Worm (Caenorhabditis elegans) whole organism, early embryonic: ENCODE data around the gene D2045.5.
A peak's percentile ranks its signal among the peaks of the same experiment; 100 is the strongest.

ENCODE experiments used
- B0310.2 ChIP-seq: sonication (generic microtip); optimal IDR thresholded peaks from 2 replicates; lab custom pipeline; 2016; ENCODE audit warnings: mild to moderate bottlenecking, missing genetic modification characterization, missing compliant biosample characterization
- F13C5.2 ChIP-seq: sonication (generic microtip); optimal IDR thresholded peaks from 2 replicates; lab custom pipeline; 2017; ENCODE audit warnings: mild to moderate bottlenecking, missing genetic modification characterization, inconsistent platforms, missing compliant biosample characterization
- aly-1 ChIP-seq: sonication (generic microtip); optimal IDR thresholded peaks from 2 replicates; lab custom pipeline; 2016; ENCODE audit warnings: missing genetic modification characterization, missing compliant biosample characterization
- ama-1 ChIP-seq: fragments of 150-350 bp; optimal IDR thresholded peaks from 2 replicates; lab custom pipeline; 2014
- ceh-13 ChIP-seq: fragments of 200-800 bp; sonication (Bioruptor generic); optimal IDR thresholded peaks from 2 replicates; lab custom pipeline; 2018; ENCODE audit warnings: mild to moderate bottlenecking, missing genetic modification characterization, missing compliant biosample characterization
- ceh-36 ChIP-seq: sonication (generic microtip); optimal IDR thresholded peaks from 2 replicates; lab custom pipeline; 2016; ENCODE audit warnings: missing genetic modification characterization, inconsistent platforms, missing compliant biosample characterization
- ets-7 ChIP-seq: sonication (generic microtip); optimal IDR thresholded peaks from 2 replicates; lab custom pipeline; 2016; ENCODE audit warnings: missing genotype, missing genetic modification characterization, missing compliant biosample characterization
- flt-1 ChIP-seq: fragments of 200-800 bp; sonication (Bioruptor generic); IDR thresholded peaks from 2 replicates; pipeline ENCODE4 v1.3.6; 2022; ENCODE audit warnings: missing genetic modification characterization, missing compliant biosample characterization
- hmbx-1 ChIP-seq: sonication (generic microtip); optimal IDR thresholded peaks from 2 replicates; lab custom pipeline; 2016; ENCODE audit warnings: mild to moderate bottlenecking, missing genetic modification characterization, missing compliant biosample characterization
- hmg-4 ChIP-seq: fragments of 200-800 bp; sonication (Bioruptor generic); optimal IDR thresholded peaks from 2 replicates; lab custom pipeline; 2018; ENCODE audit warnings: mild to moderate bottlenecking, missing genetic modification characterization, missing compliant biosample characterization
- scrt-1 ChIP-seq: fragments of 200-800 bp; sonication (Bioruptor generic); IDR thresholded peaks from 2 replicates; pipeline ENCODE4 v1.3.6; 2022; ENCODE audit warnings: missing genetic modification characterization, missing compliant biosample characterization
- sea-1 ChIP-seq: fragments of 200-800 bp; sonication (Bioruptor generic); conservative IDR thresholded peaks from 2 replicates; pipeline ENCODE4 v1.3.6; 2022; ENCODE audit warnings: missing genetic modification characterization, missing compliant biosample characterization
- tra-4 ChIP-seq: sonication (generic microtip); optimal IDR thresholded peaks from 2 replicates; lab custom pipeline; 2017; ENCODE audit warnings: missing genetic modification characterization, missing compliant biosample characterization

DNA sequence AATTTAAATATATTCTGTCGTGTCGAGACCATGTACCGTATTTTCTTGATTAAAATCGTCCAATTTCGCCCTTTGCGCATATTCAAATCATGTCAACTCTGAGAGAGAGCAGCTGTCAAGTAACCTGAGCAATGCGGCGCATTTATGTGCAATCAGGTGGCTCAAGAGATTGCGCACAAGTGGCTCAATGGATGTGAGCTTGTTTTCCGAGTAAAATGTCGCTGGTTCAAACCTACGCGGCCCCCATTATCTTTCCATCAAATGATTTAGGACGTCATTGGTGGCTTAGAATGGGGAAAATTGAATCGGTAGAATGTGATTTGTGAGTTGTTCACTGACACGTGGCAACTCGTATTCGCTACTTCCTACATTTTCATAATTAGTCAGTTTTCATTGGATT lies 37.3 kb downstream of the D2045.5 start:
- no peak for TF ChIP-seq ama-1 (lab: Kevin White, UChicago)
- TF ChIP-seq sea-1 (GFP tag; lab: Robert Waterston, UW) = peak; percentile 84
- peak; percentile 66; the same call in 1 of the 2 replicates for TF ChIP-seq scrt-1 (GFP tag; lab: Robert Waterston, UW)
- TF ChIP-seq tra-4 (tag; lab: Kevin White, UChicago) = no peak
- no peak for TF ChIP-seq hmbx-1
- peak; percentile 61; the same call in 1 of the 2 replicates for TF ChIP-seq flt-1 (GFP tag; lab: Robert Waterston, UW)
- peak; percentile 81 for TF ChIP-seq F13C5.2
- no peak for TF ChIP-seq B0310.2 (tag; lab: Kevin White, UChicago)
- peak; percentile 71 for TF ChIP-seq hmg-4 (GFP tag; lab: Kevin White, UChicago)
- TF ChIP-seq ets-7 = no peak
- peak; percentile 57 for TF ChIP-seq ceh-13 (GFP tag; lab: Kevin White, UChicago)
- TF ChIP-seq aly-1 = peak; percentile 45
- TF ChIP-seq ceh-36 (tag; lab: Kevin White, UChicago) = peak; percentile 76
